ENCODE assay signal across 1 fruit fly cellular context in genomic region chr2L:16743055-16743805, dm6.
TF ChIP-seq lines count a peak whose summit lies in the region.

Gene LSm7 (minus strand): TSS chr2L:16743100.
Gene BuGZ (plus strand): TSS chr2L:16743405.

TF ChIP-seq in whole organism, embryonic, 481 proteins besides CTCF, POLR2A, EP300 and RAD21 (continued from another document and continues in another):
- TF ChIP-seq Bdp1 (GFP tag; optimal IDR thresholded peaks at IDR 0.05; lab: Kevin White, UChicago) (no peak), lola (GFP tag; optimal IDR thresholded peaks at IDR 0.05; lab: Kevin White, UChicago) (peak in 1 of 3 experiments; percentile 33), chn (GFP tag; optimal IDR thresholded peaks at IDR 0.05; lab: Kevin White, UChicago) (peak; percentile 10), trem (tag; optimal IDR thresholded peaks at IDR 0.05; lab: Kevin White, UChicago) (peak; percentile 92), btn (GFP tag; optimal IDR thresholded peaks at IDR 0.05; lab: Kevin White, UChicago) (no peak), salm (tag; optimal IDR thresholded peaks at IDR 0.05; lab: Kevin White, UChicago) (peak; percentile 3), zfh2 (GFP tag; optimal IDR thresholded peaks at IDR 0.05; lab: Kevin White, UChicago) (no peak), CG4360 (GFP tag; IDR thresholded peaks at IDR 0.05; lab: Robert Waterston, UW) (no peak), CrebB (tag; optimal IDR thresholded peaks at IDR 0.05; lab: Kevin White, UChicago) (no peak), fd96Cb (tag; optimal IDR thresholded peaks at IDR 0.05; lab: Kevin White, UChicago) (no peak), CG5953 (GFP tag; IDR thresholded peaks at IDR 0.05; lab: Robert Waterston, UW) (0 out of 2 replicates have a peak, but pooled peaks have one; percentile 11), CG9797 (GFP tag; optimal IDR thresholded peaks at IDR 0.05; lab: Kevin White, UChicago) (peak; percentile 82), HLH3B (GFP tag; IDR thresholded peaks at IDR 0.05; lab: Robert Waterston, UW) (no peak), CG8765 (GFP tag; IDR thresholded peaks at IDR 0.05; lab: Robert Waterston, UW) (no peak), Pdp1 (GFP tag; optimal IDR thresholded peaks at IDR 0.05; lab: Kevin White, UChicago) (peak; percentile 14 to 77), CG17829 (tag; optimal IDR thresholded peaks at IDR 0.05; lab: Kevin White, UChicago) (peak; percentile 60), bbx (GFP tag; IDR thresholded peaks at IDR 0.05; lab: Robert Waterston, UW; ENCODE audit: partially characterized antibody) (no peak), CG9932 (GFP tag; IDR thresholded peaks at IDR 0.05; lab: Robert Waterston, UW) (no peak), CG8944 (GFP tag; optimal IDR thresholded peaks at IDR 0.05; lab: Kevin White, UChicago) (peak; percentile 8), ham (GFP tag; IDR thresholded peaks at IDR 0.05; lab: Robert Waterston, UW) (no peak), dysf (GFP tag; IDR thresholded peaks at IDR 0.05; lab: Robert Waterston, UW) (no peak), CG32767 (GFP tag; IDR thresholded peaks at IDR 0.05; lab: Robert Waterston, UW) (peak; percentile 80), CG6175 (GFP tag; IDR thresholded peaks at IDR 0.05; lab: Robert Waterston, UW) (no peak), Fer1 (GFP tag; optimal IDR thresholded peaks at IDR 0.05; lab: Kevin White, UChicago) (peak; percentile 21), crp (GFP tag; optimal IDR thresholded peaks at IDR 0.05; lab: Kevin White, UChicago) (peak in 1 of 2 experiments; percentile 39), CG17328 (GFP tag; IDR thresholded peaks at IDR 0.05; lab: Robert Waterston, UW) (no peak), pb (GFP tag; optimal IDR thresholded peaks at IDR 0.05; lab: Kevin White, UChicago) (no peak), CG10543 (GFP tag; optimal IDR thresholded peaks at IDR 0.05; lab: Kevin White, UChicago) (peak; percentile 12), CG12219 (GFP tag; optimal IDR thresholded peaks at IDR 0.05; lab: Kevin White, UChicago) (no peak), cato (GFP tag; optimal IDR thresholded peaks at IDR 0.05; lab: Kevin White, UChicago; ENCODE audit: borderline replicate concordance) (no peak), dimm (GFP tag; IDR thresholded peaks at IDR 0.05; lab: Robert Waterston, UW) (no peak), CG13424 (tag; optimal IDR thresholded peaks at IDR 0.05; lab: Kevin White, UChicago) (peak; percentile 57), CG6791 (GFP tag; IDR thresholded peaks at IDR 0.05; lab: Robert Waterston, UW; ENCODE audit: partially characterized antibody) (no peak), Ravus (GFP tag; IDR thresholded peaks at IDR 0.05; lab: Robert Waterston, UW) (no peak), Atf6 (GFP tag; IDR thresholded peaks at IDR 0.05; lab: Robert Waterston, UW) (no peak), twi (tag; optimal IDR thresholded peaks at IDR 0.05; lab: Kevin White, UChicago) (no peak), CG16813 (GFP tag; IDR thresholded peaks at IDR 0.05; lab: Robert Waterston, UW; ENCODE audit: partially characterized antibody) (peak; percentile 57), CG8281 (tag; optimal IDR thresholded peaks at IDR 0.05; lab: Kevin White, UChicago) (no peak), CG8388 (GFP tag; optimal IDR thresholded peaks at IDR 0.05; lab: Kevin White, UChicago) (peak; percentile 36), Hr3 (GFP tag; optimal IDR thresholded peaks at IDR 0.05; lab: Kevin White, UChicago) (no peak), al (GFP tag; IDR thresholded peaks at IDR 0.05; lab: Robert Waterston, UW) (no peak), Xbp1 (GFP tag; optimal IDR thresholded peaks at IDR 0.05; lab: Kevin White, UChicago) (peak; percentile 66), vvl (GFP tag; IDR thresholded peaks at IDR 0.05; lab: Robert Waterston, UW) (peak; percentile 44; the same call in 1 of the 2 replicates), CG1792 (GFP tag; optimal IDR thresholded peaks at IDR 0.05; lab: Kevin White, UChicago) (no peak), Camta (GFP tag; optimal IDR thresholded peaks at IDR 0.05; lab: Kevin White, UChicago) (peak; percentile 25), vnd (GFP tag; IDR thresholded peaks at IDR 0.05; lab: Robert Waterston, UW; ENCODE audit: partially characterized antibody) (peak; percentile 50; the same call in 2 of the 3 replicates), Meics (GFP tag; optimal IDR thresholded peaks at IDR 0.05; lab: Kevin White, UChicago) (no peak), CG16815 (GFP tag; optimal IDR thresholded peaks at IDR 0.05; lab: Kevin White, UChicago) (no peak), h (optimal IDR thresholded peaks at IDR 0.05; lab: Kevin White, UChicago) (no peak), CG10431 (GFP tag; optimal IDR thresholded peaks at IDR 0.05; lab: Kevin White, UChicago) (peak; percentile 59), Optix (GFP tag; IDR thresholded peaks at IDR 0.05; lab: Robert Waterston, UW) (no peak), CG11723 (GFP tag; optimal IDR thresholded peaks at IDR 0.05; lab: Kevin White, UChicago) (no peak), gem (tag; optimal IDR thresholded peaks at IDR 0.05; lab: Kevin White, UChicago) (no peak), CG1647 (GFP tag; optimal IDR thresholded peaks at IDR 0.05; lab: Kevin White, UChicago) (no peak), H2.0 (GFP tag; IDR thresholded peaks at IDR 0.05; lab: Robert Waterston, UW) (no peak), CG11456 (GFP tag; IDR thresholded peaks at IDR 0.05; lab: Robert Waterston, UW) (no peak), Gsc (GFP tag; IDR thresholded peaks at IDR 0.05; lab: Robert Waterston, UW) (no peak), Rfx (GFP tag; IDR thresholded peaks at IDR 0.05; lab: Robert Waterston, UW) (peak; percentile 59), seq (GFP tag; IDR thresholded peaks at IDR 0.05; lab: Robert Waterston, UW) (no peak), CG6683 (GFP tag; optimal IDR thresholded peaks at IDR 0.05; lab: Kevin White, UChicago) (no peak), Atf-2 (GFP tag; optimal IDR thresholded peaks at IDR 0.05; lab: Kevin White, UChicago) (no peak), CHES-1-like (GFP tag; optimal IDR thresholded peaks at IDR 0.05; lab: Kevin White, UChicago) (no peak), shn (GFP tag; optimal IDR thresholded peaks at IDR 0.05; lab: Kevin White, UChicago) (no peak), CG12104 (GFP tag; optimal IDR thresholded peaks at IDR 0.05; lab: Kevin White, UChicago) (peak; percentile 57), CG18011 (GFP tag; optimal IDR thresholded peaks at IDR 0.05; lab: Kevin White, UChicago) (no peak), CG14860 (GFP tag; IDR thresholded peaks at IDR 0.05; lab: Robert Waterston, UW; ENCODE audit: partially characterized antibody) (peak; percentile 45; the same call in 2 of the 3 replicates), insv (GFP tag; optimal IDR thresholded peaks at IDR 0.05; lab: Kevin White, UChicago) (peak in 1 of 2 experiments; percentile 42), stc (GFP tag; IDR thresholded peaks at IDR 0.05; lab: Robert Waterston, UW) (no peak), ATbp (GFP tag; optimal IDR thresholded peaks at IDR 0.05; lab: Kevin White, UChicago) (no peak), Trl (optimal IDR thresholded peaks at IDR 0.05; lab: Kevin White, UChicago) (no peak), Trl (GFP tag; optimal IDR thresholded peaks at IDR 0.05; lab: Kevin White, UChicago) (peak; percentile 32), Awh (GFP tag; IDR thresholded peaks at IDR 0.05; lab: Robert Waterston, UW) (no peak), HHEX (GFP tag; optimal IDR thresholded peaks at IDR 0.05; lab: Kevin White, UChicago) (peak; percentile 40), CG18262 (tag; optimal IDR thresholded peaks at IDR 0.05; lab: Kevin White, UChicago) (peak; percentile 63), CG12659 (GFP tag; optimal IDR thresholded peaks at IDR 0.05; lab: Kevin White, UChicago) (peak; percentile 85), fd3F (GFP tag; optimal IDR thresholded peaks at IDR 0.05; lab: Kevin White, UChicago) (no peak), CG8924 (tag; optimal IDR thresholded peaks at IDR 0.05; lab: Kevin White, UChicago) (peak; percentile 63), bowl (GFP tag; IDR thresholded peaks at IDR 0.05; lab: Robert Waterston, UW) (no peak), wdn (GFP tag; IDR thresholded peaks at IDR 0.05; lab: Robert Waterston, UW) (no peak), da (GFP tag; optimal IDR thresholded peaks at IDR 0.05; lab: Kevin White, UChicago) (no peak), Sox100B (GFP tag; optimal IDR thresholded peaks at IDR 0.05; lab: Kevin White, UChicago) (no peak), CG14965 (GFP tag; optimal IDR thresholded peaks at IDR 0.05; lab: Kevin White, UChicago; ENCODE audit: borderline replicate concordance) (peak; percentile 98), Dll (GFP tag; IDR thresholded peaks at IDR 0.05; lab: Robert Waterston, UW; ENCODE audit: partially characterized antibody) (peak; percentile 78), ind (GFP tag; optimal IDR thresholded peaks at IDR 0.05; lab: Kevin White, UChicago) (peak; percentile 22), pzg (GFP tag; optimal IDR thresholded peaks at IDR 0.05; lab: Kevin White, UChicago) (peak; percentile 65), Atf3 (GFP tag; optimal IDR thresholded peaks at IDR 0.05; lab: Kevin White, UChicago) (no peak), CG9437 (GFP tag; optimal IDR thresholded peaks at IDR 0.05; lab: Kevin White, UChicago) (peak; percentile 45), eve (GFP tag; optimal IDR thresholded peaks at IDR 0.05; lab: Kevin White, UChicago) (no peak), toy (GFP tag; IDR thresholded peaks at IDR 0.05; lab: Robert Waterston, UW) (no peak), CG10209 (GFP tag; optimal IDR thresholded peaks at IDR 0.05; lab: Kevin White, UChicago) (no peak), CG15479 (GFP tag; optimal IDR thresholded peaks at IDR 0.05; lab: Kevin White, UChicago) (no peak), Mad (GFP tag; optimal IDR thresholded peaks at IDR 0.05; lab: Kevin White, UChicago) (no peak), ERR (GFP tag; optimal IDR thresholded peaks at IDR 0.05; lab: Kevin White, UChicago) (no peak), CG12155 (GFP tag; optimal IDR thresholded peaks at IDR 0.05; lab: Kevin White, UChicago) (peak; percentile 11), grn (GFP tag; optimal IDR thresholded peaks at IDR 0.05; lab: Kevin White, UChicago) (no peak), CG2678 (tag; optimal IDR thresholded peaks at IDR 0.05; lab: Kevin White, UChicago) (no peak), CG32772 (GFP tag; IDR thresholded peaks at IDR 0.05; lab: Robert Waterston, UW) (no peak), D19B (GFP tag; optimal IDR thresholded peaks at IDR 0.05; lab: Kevin White, UChicago) (no peak), CG3847 (GFP tag; IDR thresholded peaks at IDR 0.05; lab: Robert Waterston, UW) (peak; percentile 62), Ada2b (GFP tag; IDR thresholded peaks at IDR 0.05; lab: Robert Waterston, UW) (no peak), slou (GFP tag; optimal IDR thresholded peaks at IDR 0.05; lab: Kevin White, UChicago) (peak; percentile 23), onecut (GFP tag; IDR thresholded peaks at IDR 0.05; lab: Robert Waterston, UW) (peak; percentile 70; the same call in 1 of the 2 replicates), lov (optimal IDR thresholded peaks at IDR 0.05; lab: Kevin White, UChicago) (no peak), lov (GFP tag; IDR thresholded peaks at IDR 0.05; lab: Robert Waterston, UW) (no peak), CG4328 (GFP tag; optimal IDR thresholded peaks at IDR 0.05; lab: Kevin White, UChicago) (no peak), Tbp (GFP tag; optimal IDR thresholded peaks at IDR 0.05; lab: Kevin White, UChicago) (no peak), Max (GFP tag; optimal IDR thresholded peaks at IDR 0.05; lab: Kevin White, UChicago) (peak; percentile 48), lilli (GFP tag; optimal IDR thresholded peaks at IDR 0.05; lab: Kevin White, UChicago) (peak; percentile 8), CG2712 (tag; optimal IDR thresholded peaks at IDR 0.05; lab: Kevin White, UChicago) (peak; percentile 65), CG32532 (GFP tag; IDR thresholded peaks at IDR 0.05; lab: Robert Waterston, UW) (peak; percentile 34; the same call in 1 of the 2 replicates), Mes4 (GFP tag; optimal IDR thresholded peaks at IDR 0.05; lab: Kevin White, UChicago) (no peak), CG13624 (GFP tag; optimal IDR thresholded peaks at IDR 0.05; lab: Kevin White, UChicago) (peak; percentile 34), Dip3 (GFP tag; optimal IDR thresholded peaks at IDR 0.05; lab: Kevin White, UChicago) (no peak), Hr78 (GFP tag; optimal IDR thresholded peaks at IDR 0.05; lab: Kevin White, UChicago) (no peak), Sox102F (GFP tag; optimal IDR thresholded peaks at IDR 0.05; lab: Kevin White, UChicago) (no peak), ftz-f1 (GFP tag; optimal IDR thresholded peaks at IDR 0.05; lab: Kevin White, UChicago) (no peak), Blimp-1 (GFP tag; optimal IDR thresholded peaks at IDR 0.05; lab: Kevin White, UChicago) (no peak), grau (tag; optimal IDR thresholded peaks at IDR 0.05; lab: Kevin White, UChicago) (no peak), CG1603 (tag; optimal IDR thresholded peaks at IDR 0.05; lab: Kevin White, UChicago) (no peak), Dbx (GFP tag; IDR thresholded peaks at IDR 0.05; lab: Robert Waterston, UW) (no peak; the same call in 2 of the 3 replicates), dan (GFP tag; IDR thresholded peaks at IDR 0.05; lab: Robert Waterston, UW) (no peak), disco-r (GFP tag; optimal IDR thresholded peaks at IDR 0.05; lab: Kevin White, UChicago) (no peak), CG14014 (GFP tag; IDR thresholded peaks at IDR 0.05; lab: Robert Waterston, UW) (no peak), CG31365 (tag; optimal IDR thresholded peaks at IDR 0.05; lab: Kevin White, UChicago) (no peak), CG7928 (GFP tag; optimal IDR thresholded peaks at IDR 0.05; lab: Kevin White, UChicago) (no peak), CG3838 (GFP tag; optimal IDR thresholded peaks at IDR 0.05; lab: Kevin White, UChicago) (no peak), Chrac-16 (GFP tag; optimal IDR thresholded peaks at IDR 0.05; lab: Kevin White, UChicago) (peak; percentile 20), lab (GFP tag; optimal IDR thresholded peaks at IDR 0.05; lab: Kevin White, UChicago) (no peak), Deaf1 (tag; optimal IDR thresholded peaks at IDR 0.05; lab: Kevin White, UChicago) (no peak), dm (GFP tag; optimal IDR thresholded peaks at IDR 0.05; lab: Kevin White, UChicago) (peak; percentile 14), pnt (GFP tag; optimal IDR thresholded peaks at IDR 0.05; lab: Kevin White, UChicago) (no peak), Vsx1 (GFP tag; optimal IDR thresholded peaks at IDR 0.05; lab: Kevin White, UChicago) (no peak), CG30403 (GFP tag; optimal IDR thresholded peaks at IDR 0.05; lab: Kevin White, UChicago) (peak; percentile 38), pros (GFP tag; optimal IDR thresholded peaks at IDR 0.05; lab: Kevin White, UChicago) (no peak), CG6254 (GFP tag; optimal IDR thresholded peaks at IDR 0.05; lab: Kevin White, UChicago) (peak; percentile 19), CG11085 (GFP tag; IDR thresholded peaks at IDR 0.05; lab: Robert Waterston, UW) (no peak)
